Fruit fly (Drosophila melanogaster): Measurements from ENCODE around the gene Coq8.

The Coq8 gene

dm6 chrX:12925426-12926256, 24.7 kb upstream of the Coq8 start (continued):
- TF ChIP-seq CG10462 (GFP tag; optimal IDR thresholded peaks at IDR 0.05): peak; percentile 45
- TF ChIP-seq CG17328 (GFP tag; IDR thresholded peaks at IDR 0.05): peak; percentile 77
- TF ChIP-seq h (optimal IDR thresholded peaks at IDR 0.05): no peak
- TF ChIP-seq Max (GFP tag; optimal IDR thresholded peaks at IDR 0.05): no peak
- peak; percentile 42; the same call in 1 of the 2 replicates for TF ChIP-seq CG9215 (GFP tag; IDR thresholded peaks at IDR 0.05)
- TF ChIP-seq CG12219 (GFP tag; optimal IDR thresholded peaks at IDR 0.05): no peak
- peak; percentile 50 for TF ChIP-seq ATbp (GFP tag; optimal IDR thresholded peaks at IDR 0.05)
- TF ChIP-seq CG33557 (GFP tag; optimal IDR thresholded peaks at IDR 0.05): no peak
- TF ChIP-seq CG14050 (GFP tag; IDR thresholded peaks at IDR 0.05): peak; percentile 29; the same call in 2 of the 3 replicates
- peak; percentile 55 for TF ChIP-seq wdn (GFP tag; IDR thresholded peaks at IDR 0.05)
- TF ChIP-seq CG3726 (GFP tag; IDR thresholded peaks at IDR 0.05): no peak
- peak; percentile 51; the same call in 1 of the 2 replicates for TF ChIP-seq CG4730 (GFP tag; IDR thresholded peaks at IDR 0.05)
- peak; percentile 66 for TF ChIP-seq D19A (tag; optimal IDR thresholded peaks at IDR 0.05)
- TF ChIP-seq Six4 (GFP tag; optimal IDR thresholded peaks at IDR 0.05): peak; percentile 0
- TF ChIP-seq ssp (GFP tag; IDR thresholded peaks at IDR 0.05): peak; percentile 56
- TF ChIP-seq CG9797 (GFP tag; optimal IDR thresholded peaks at IDR 0.05): no peak
- peak; percentile 62 for TF ChIP-seq HHEX (GFP tag; optimal IDR thresholded peaks at IDR 0.05)
- peak; percentile 46 for TF ChIP-seq CG15269 (tag; optimal IDR thresholded peaks at IDR 0.05)
- TF ChIP-seq CG31224 (GFP tag; IDR thresholded peaks at IDR 0.05): no peak
- no peak for TF ChIP-seq NK7.1 (GFP tag; optimal IDR thresholded peaks at IDR 0.05)
- TF ChIP-seq CG2875 (GFP tag; optimal IDR thresholded peaks at IDR 0.05): peak; percentile 23
- peak; percentile 12 to 45 for TF ChIP-seq dpn (GFP tag; optimal IDR thresholded peaks at IDR 0.05)
- no peak for TF ChIP-seq cad (GFP tag; optimal IDR thresholded peaks at IDR 0.05)
- no peak for TF ChIP-seq ham (GFP tag; IDR thresholded peaks at IDR 0.05)
- peak; percentile 48; the same call in 1 of the 3 replicates for TF ChIP-seq CG17361 (GFP tag; IDR thresholded peaks at IDR 0.05)
- TF ChIP-seq Ravus (GFP tag; IDR thresholded peaks at IDR 0.05): no peak
- TF ChIP-seq CG1529 (GFP tag; optimal IDR thresholded peaks at IDR 0.05): peak; percentile 31
- TF ChIP-seq CG34376 (GFP tag; optimal IDR thresholded peaks at IDR 0.05): no peak
- no peak for TF ChIP-seq Usf (GFP tag; optimal IDR thresholded peaks at IDR 0.05)
- TF ChIP-seq grn (GFP tag; optimal IDR thresholded peaks at IDR 0.05): no peak
- TF ChIP-seq repo (GFP tag; optimal IDR thresholded peaks at IDR 0.05): no peak
- no peak for TF ChIP-seq abd-A (tag; optimal IDR thresholded peaks at IDR 0.05)
- peak; percentile 69 for TF ChIP-seq CG12391 (tag; optimal IDR thresholded peaks at IDR 0.05)
- TF ChIP-seq shn (GFP tag; optimal IDR thresholded peaks at IDR 0.05): no peak
- TF ChIP-seq CG11456 (GFP tag; IDR thresholded peaks at IDR 0.05): no peak
- TF ChIP-seq odd (GFP tag; optimal IDR thresholded peaks at IDR 0.05): peak; percentile 0
- TF ChIP-seq MTF-1 (GFP tag; optimal IDR thresholded peaks at IDR 0.05; ENCODE audit: borderline replicate concordance): no peak
- TF ChIP-seq Mes4 (GFP tag; optimal IDR thresholded peaks at IDR 0.05): no peak
- TF ChIP-seq CG7271 (tag; optimal IDR thresholded peaks at IDR 0.05): no peak
- TF ChIP-seq crp (GFP tag; optimal IDR thresholded peaks at IDR 0.05): no peak
- TF ChIP-seq CG15073 (GFP tag; optimal IDR thresholded peaks at IDR 0.05): no peak
- TF ChIP-seq CG10565 (GFP tag; optimal IDR thresholded peaks at IDR 0.05): no peak
- no peak for TF ChIP-seq prd (optimal IDR thresholded peaks at IDR 0.05)
- TF ChIP-seq prd (GFP tag; IDR thresholded peaks at IDR 0.05): peak; percentile 86
- TF ChIP-seq zen (tag; optimal IDR thresholded peaks at IDR 0.05): peak; percentile 60
- TF ChIP-seq CG8765 (GFP tag; IDR thresholded peaks at IDR 0.05): no peak
- TF ChIP-seq ranshi (GFP tag; IDR thresholded peaks at IDR 0.05): peak; percentile 71; the same call in 1 of the 2 replicates
- no peak for TF ChIP-seq CG17186 (GFP tag; optimal IDR thresholded peaks at IDR 0.05)
- peak; percentile 80 for TF ChIP-seq ara (GFP tag; IDR thresholded peaks at IDR 0.05)
- TF ChIP-seq amos (GFP tag; IDR thresholded peaks at IDR 0.05; ENCODE audit: partially characterized antibody): no peak

Measured in whole organism, embryonic.